Fruit fly (Drosophila melanogaster) S2 (cell line): ENCODE results near the gene CG2211.

Experiments
- CG8478 ChIP-seq: fragments of >200 bp; optimal IDR thresholded peaks from 2 replicates; lab custom pipeline; 2018
- CTCF ChIP-seq, 2 experiments: fragments of >200 bp; optimal IDR thresholded peaks; 2 replicates each; lab custom pipeline; 2018

dm6 chr3L:1366879-1367650 is 31.9 kb upstream of the CG2211 start:
- TF ChIP-seq CG8478 (lab: Kevin White, UChicago) (no peak), CTCF (optimal IDR thresholded peaks at IDR 0.05; lab: Kevin White, UChicago) (no peak)
